Fruit fly (Drosophila melanogaster) whole organism, embryonic: ENCODE measurements around the gene Etl1.
A peak's percentile ranks its signal among the peaks of the same experiment; 100 is the strongest.

ENCODE experiments used
- B-H1 ChIP-seq: fragments of 200-800 bp; sonication (Bioruptor generic); IDR thresholded peaks from 3 replicates; pipeline ENCODE4 v1.3.6; 2022; ENCODE audit warnings: missing biosample characterization, missing genetic modification characterization
- CG10366 ChIP-seq: fragments of 200-800 bp; sonication (Bioruptor generic); IDR thresholded peaks from 2 replicates; pipeline ENCODE4 v1.3.6; 2022; ENCODE audit warnings: missing biosample characterization, missing genetic modification characterization
- CG10654 ChIP-seq: fragments of 200-800 bp; sonication (Bioruptor generic); optimal IDR thresholded peaks from 2 replicates; lab custom pipeline; 2016; ENCODE audit warnings: missing biosample characterization, missing genetic modification characterization
- CG11085 ChIP-seq: fragments of 200-800 bp; sonication (Bioruptor generic); IDR thresholded peaks from 2 replicates; pipeline ENCODE4 v1.3.6; 2022; ENCODE audit warnings: missing biosample characterization, missing genetic modification characterization
- CG11723 ChIP-seq: fragments of 200-800 bp; sonication (Bioruptor generic); optimal IDR thresholded peaks from 2 replicates; lab custom pipeline; 2017; ENCODE audit warnings: missing biosample characterization, mild to moderate bottlenecking, missing genetic modification characterization
- CG14860 ChIP-seq: fragments of 200-800 bp; sonication (Bioruptor generic); IDR thresholded peaks from 3 replicates; pipeline ENCODE4 v1.3.6; 2022; ENCODE audit warnings: missing biosample characterization, missing genetic modification characterization; ENCODE audit not compliant: partially characterized antibody
- CG16779 ChIP-seq: fragments of 200-800 bp; sonication (Bioruptor generic); IDR thresholded peaks from 2 replicates; pipeline ENCODE4 v1.3.6; 2022; ENCODE audit warnings: missing biosample characterization, missing genetic modification characterization
- CG17361 ChIP-seq: fragments of 200-800 bp; sonication (Bioruptor generic); IDR thresholded peaks from 3 replicates; pipeline ENCODE4 v1.3.6; 2022; ENCODE audit warnings: missing biosample characterization, missing genetic modification characterization
- CG1792 ChIP-seq: fragments of 200-800 bp; sonication (Bioruptor generic); optimal IDR thresholded peaks from 2 replicates; lab custom pipeline; 2016; ENCODE audit warnings: missing biosample characterization, missing genetic modification characterization
- CG1832 ChIP-seq: fragments of 200-800 bp; sonication (Bioruptor generic); optimal IDR thresholded peaks from 2 replicates; lab custom pipeline; 2017; ENCODE audit warnings: missing biosample characterization, mild to moderate bottlenecking, missing genetic modification characterization, inconsistent platforms
- CG2678 ChIP-seq: fragments of 200-800 bp; sonication (Bioruptor generic); optimal IDR thresholded peaks from 3 replicates; lab custom pipeline; 2019; ENCODE audit warnings: missing biosample characterization, mild to moderate bottlenecking, missing genetic modification characterization, moderate library complexity
- CG31224 ChIP-seq: fragments of 200-800 bp; sonication (Bioruptor generic); IDR thresholded peaks from 2 replicates; pipeline ENCODE4 v1.3.6; 2022; ENCODE audit warnings: missing biosample characterization, missing genetic modification characterization
- CG3995 ChIP-seq: fragments of 200-800 bp; sonication (Bioruptor generic); optimal IDR thresholded peaks from 3 replicates; lab custom pipeline; 2016; ENCODE audit warnings: missing biosample characterization, missing genetic modification characterization
- CG7357 ChIP-seq: fragments of 200-800 bp; sonication (Bioruptor generic); IDR thresholded peaks from 3 replicates; pipeline ENCODE4 v1.3.6; 2022; ENCODE audit warnings: missing biosample characterization, missing genetic modification characterization
- CG8290 ChIP-seq, 3 experiments: fragments of 200-800 bp; sonication (Bioruptor generic); optimal IDR thresholded peaks; 2 replicates each; lab custom pipeline; 2016 to 2019; ENCODE audit warnings: missing biosample characterization in 3 of 3, missing genetic modification characterization in 3 of 3, mild to moderate bottlenecking in 2 of 3, moderate library complexity in 1 of 3
- CG8765 ChIP-seq: fragments of 200-800 bp; sonication (Bioruptor generic); IDR thresholded peaks from 2 replicates; pipeline ENCODE4 v1.3.6; 2022; ENCODE audit warnings: missing biosample characterization, missing genetic modification characterization
- CG9797 ChIP-seq: fragments of 200-800 bp; sonication (Bioruptor generic); optimal IDR thresholded peaks from 3 replicates; lab custom pipeline; 2018; ENCODE audit warnings: missing biosample characterization, mild to moderate bottlenecking, missing genetic modification characterization
- D19A ChIP-seq: fragments of 200-800 bp; optimal IDR thresholded peaks from 3 replicates; lab custom pipeline; 2019; ENCODE audit warnings: missing biosample characterization, mild to moderate bottlenecking, missing genetic modification characterization, moderate library complexity
- Doc2 ChIP-seq: fragments of 200-800 bp; sonication (Bioruptor generic); IDR thresholded peaks from 2 replicates; pipeline ENCODE4 v1.3.6; 2022; ENCODE audit warnings: missing biosample characterization, missing genetic modification characterization
- Dref ChIP-seq: fragments of 200-800 bp; sonication (Bioruptor generic); IDR thresholded peaks from 2 replicates; pipeline ENCODE4 v1.3.6; 2022; ENCODE audit warnings: missing biosample characterization, missing genetic modification characterization
- Kr ChIP-seq: fragments of 200-800 bp; sonication (Bioruptor generic); optimal IDR thresholded peaks from 2 replicates; lab custom pipeline; 2017; ENCODE audit warnings: missing biosample characterization, mild to moderate bottlenecking, missing genetic modification characterization
- Mad ChIP-seq: fragments of 200-800 bp; sonication (Bioruptor generic); optimal IDR thresholded peaks from 2 replicates; lab custom pipeline; 2016; ENCODE audit warnings: missing biosample characterization, missing genetic modification characterization
- Meics ChIP-seq: fragments of 200-800 bp; sonication (Bioruptor generic); optimal IDR thresholded peaks from 2 replicates; lab custom pipeline; 2017; ENCODE audit warnings: missing biosample characterization, mild to moderate bottlenecking, missing genetic modification characterization
- NfI ChIP-seq: fragments of 200-800 bp; sonication (Bioruptor generic); optimal IDR thresholded peaks from 3 replicates; lab custom pipeline; 2018; ENCODE audit warnings: missing biosample characterization, mild to moderate bottlenecking, missing genetic modification characterization, moderate library complexity
- Poxn ChIP-seq: fragments of 200-800 bp; sonication (Bioruptor generic); IDR thresholded peaks from 2 replicates; pipeline ENCODE4 v1.3.6; 2022; ENCODE audit warnings: missing biosample characterization, missing genetic modification characterization
- Rfx ChIP-seq: fragments of 200-800 bp; sonication (Bioruptor generic); IDR thresholded peaks from 2 replicates; pipeline ENCODE4 v1.3.6; 2022; ENCODE audit warnings: missing biosample characterization, missing genetic modification characterization
- YL-1 ChIP-seq: fragments of 200-800 bp; sonication (Bioruptor generic); optimal IDR thresholded peaks from 3 replicates; lab custom pipeline; 2017; ENCODE audit warnings: missing biosample characterization, mild to moderate bottlenecking, missing genetic modification characterization
- ci ChIP-seq: fragments of 200-800 bp; sonication (Bioruptor generic); IDR thresholded peaks from 3 replicates; pipeline ENCODE4 v1.3.6; 2022; ENCODE audit warnings: missing biosample characterization, missing genetic modification characterization
- croc ChIP-seq: fragments of 200-800 bp; sonication (Bioruptor generic); conservative IDR thresholded peaks from 3 replicates; pipeline ENCODE4 v1.3.6; 2022; ENCODE audit warnings: missing biosample characterization, missing genetic modification characterization
- dm ChIP-seq: fragments of 200-800 bp; sonication (Bioruptor generic); optimal IDR thresholded peaks from 3 replicates; lab custom pipeline; 2016; ENCODE audit warnings: missing biosample characterization, missing genetic modification characterization
- ems ChIP-seq: fragments of 200-800 bp; sonication (Bioruptor generic); optimal IDR thresholded peaks from 3 replicates; lab custom pipeline; 2016; ENCODE audit warnings: missing biosample characterization, missing genetic modification characterization
- ewg ChIP-seq: fragments of 200-800 bp; sonication (Bioruptor generic); optimal IDR thresholded peaks from 3 replicates; lab custom pipeline; 2017; ENCODE audit warnings: mild to moderate bottlenecking, missing biosample characterization, missing genetic modification reagents, missing genetic modification characterization
- fru ChIP-seq: fragments of >200 bp; optimal IDR thresholded peaks from 2 replicates; lab custom pipeline; 2017
- gem ChIP-seq: fragments of 200-800 bp; sonication (Bioruptor generic); optimal IDR thresholded peaks from 2 replicates; lab custom pipeline; 2019; ENCODE audit warnings: missing biosample characterization, mild to moderate bottlenecking, missing genetic modification characterization, moderate library complexity
- gfzf ChIP-seq: fragments of 200-800 bp; sonication (Bioruptor generic); optimal IDR thresholded peaks from 2 replicates; lab custom pipeline; 2016; ENCODE audit warnings: missing biosample characterization, mild to moderate bottlenecking, missing genetic modification characterization, moderate library complexity
- gsb ChIP-seq: fragments of 200-800 bp; sonication (Bioruptor generic); IDR thresholded peaks from 2 replicates; pipeline ENCODE4 v1.3.6; 2022; ENCODE audit warnings: missing biosample characterization, missing genetic modification characterization
- hb ChIP-seq: fragments of 200-800 bp; sonication (Bioruptor generic); IDR thresholded peaks from 3 replicates; pipeline ENCODE4 v1.3.6; 2022; ENCODE audit warnings: missing biosample characterization, missing genetic modification characterization; ENCODE audit not compliant: partially characterized antibody
- hbn ChIP-seq: fragments of 200-800 bp; sonication (Bioruptor generic); IDR thresholded peaks from 2 replicates; pipeline ENCODE4 v1.3.6; 2022; ENCODE audit warnings: missing biosample characterization, missing genetic modification characterization; ENCODE audit not compliant: partially characterized antibody
- her ChIP-seq: fragments of 200-800 bp; sonication (Bioruptor generic); optimal IDR thresholded peaks from 2 replicates; lab custom pipeline; 2016; ENCODE audit warnings: missing biosample characterization, missing genetic modification characterization
- hkb ChIP-seq, 2 experiments: fragments of 200-800 bp in 1 of 2; fragments of >200 bp in 1 of 2; sonication (Bioruptor generic) in 1 of 2; IDR thresholded peaks in 1 of 2; optimal IDR thresholded peaks in 1 of 2; 2 replicates each; pipeline versions ENCODE4 v1.3.6 to Lab custom; 2017 to 2022; ENCODE audit warnings: missing biosample characterization in 1 of 2, missing genetic modification characterization in 1 of 2
- ken ChIP-seq: fragments of 200-800 bp; sonication (Bioruptor generic); IDR thresholded peaks from 3 replicates; pipeline ENCODE4 v1.3.6; 2022; ENCODE audit warnings: missing biosample characterization, missing genetic modification characterization
- lov ChIP-seq, 2 experiments: fragments of 200-800 bp in 1 of 2; fragments of >200 bp in 1 of 2; sonication (Bioruptor generic) in 1 of 2; IDR thresholded peaks in 1 of 2; optimal IDR thresholded peaks in 1 of 2; 2 replicates in 1 of 2; 3 replicates in 1 of 2; pipeline versions ENCODE4 v1.3.6 to Lab custom; 2017 to 2022; ENCODE audit warnings: missing biosample characterization in 1 of 2, missing genetic modification characterization in 1 of 2
- mld ChIP-seq: fragments of 200-800 bp; sonication (Bioruptor generic); IDR thresholded peaks from 3 replicates; pipeline ENCODE4 v1.3.6; 2022; ENCODE audit warnings: missing biosample characterization, missing genetic modification characterization; ENCODE audit not compliant: partially characterized antibody
- nerfin-2 ChIP-seq: fragments of 200-800 bp; sonication (Bioruptor generic); IDR thresholded peaks from 2 replicates; pipeline ENCODE4 v1.3.6; 2022; ENCODE audit warnings: missing biosample characterization, missing genetic modification characterization; ENCODE audit not compliant: partially characterized antibody
- onecut ChIP-seq: fragments of 200-800 bp; sonication (Bioruptor generic); IDR thresholded peaks from 2 replicates; pipeline ENCODE4 v1.3.6; 2022; ENCODE audit warnings: missing biosample characterization, missing genetic modification characterization
- psq ChIP-seq: fragments of 200-800 bp; sonication (Bioruptor generic); optimal IDR thresholded peaks from 2 replicates; lab custom pipeline; 2017; ENCODE audit warnings: missing biosample characterization, missing genetic modification characterization
- scrt ChIP-seq: fragments of 200-800 bp; sonication (Bioruptor generic); optimal IDR thresholded peaks from 2 replicates; lab custom pipeline; 2018; ENCODE audit warnings: missing biosample characterization, mild to moderate bottlenecking, missing genetic modification characterization, moderate library complexity
- slp2 ChIP-seq: fragments of 200-800 bp; sonication (Bioruptor generic); optimal IDR thresholded peaks from 2 replicates; lab custom pipeline; 2016; ENCODE audit warnings: missing biosample characterization, missing genetic modification characterization
- so ChIP-seq: fragments of 200-800 bp; sonication (Bioruptor generic); IDR thresholded peaks from 3 replicates; pipeline ENCODE4 v1.3.6; 2022; ENCODE audit warnings: missing biosample characterization, missing genetic modification characterization
- toy ChIP-seq: fragments of 200-800 bp; sonication (Bioruptor generic); IDR thresholded peaks from 2 replicates; pipeline ENCODE4 v1.3.6; 2022; ENCODE audit warnings: missing biosample characterization, missing genetic modification characterization

Gene Etl1

dm6 chr2L:9912570-9913260 is at the start of gene Etl1, which contains the start of gene Srp54 (continued):
- no peak for TF ChIP-seq CG31224
- TF ChIP-seq Doc2 (GFP tag; lab: Robert Waterston, UW), result no peak
- no peak for TF ChIP-seq CG7357 (GFP tag; lab: Robert Waterston, UW)
- peak; percentile 24 for TF ChIP-seq gem
- no peak for TF ChIP-seq hb (GFP tag; lab: Robert Waterston, UW)
- TF ChIP-seq so, result no peak
- TF ChIP-seq CG9797, result peak; percentile 73
- no peak for TF ChIP-seq nerfin-2
- no peak for TF ChIP-seq ems (GFP tag; lab: Kevin White, UChicago)
- no peak for TF ChIP-seq fru (lab: Kevin White, UChicago)
- no peak for TF ChIP-seq croc (GFP tag; lab: Robert Waterston, UW)
- peak; percentile 56 for TF ChIP-seq Dref (GFP tag; lab: Robert Waterston, UW)
- TF ChIP-seq B-H1 (GFP tag; lab: Robert Waterston, UW), result no peak
- no peak for TF ChIP-seq ken (GFP tag; lab: Robert Waterston, UW)
- no peak for TF ChIP-seq slp2 (GFP tag; lab: Kevin White, UChicago)
- 0 out of 2 replicates have a peak, but pooled peaks have one; percentile 26 for TF ChIP-seq Rfx (GFP tag; lab: Robert Waterston, UW)
- TF ChIP-seq psq (GFP tag; lab: Kevin White, UChicago), result no peak
- TF ChIP-seq Kr (GFP tag; lab: Kevin White, UChicago), result no peak
- no peak for TF ChIP-seq scrt (GFP tag; lab: Kevin White, UChicago)
- TF ChIP-seq CG3995 (GFP tag; lab: Kevin White, UChicago), result peak; percentile 22
- TF ChIP-seq CG11723 (GFP tag; lab: Kevin White, UChicago), result no peak
- TF ChIP-seq dm, result no peak
- peak; percentile 10 for TF ChIP-seq CG8290 (GFP tag; optimal IDR thresholded peaks at IDR 0.05; lab: Kevin White, UChicago)
- TF ChIP-seq CG8290 (tag; optimal IDR thresholded peaks at IDR 0.05; lab: Kevin White, UChicago), result no peak
- TF ChIP-seq gsb (GFP tag; lab: Robert Waterston, UW), result no peak
- TF ChIP-seq toy (GFP tag; lab: Robert Waterston, UW), result no peak
- TF ChIP-seq CG2678, result peak; percentile 7
- no peak for TF ChIP-seq Meics
- no peak for TF ChIP-seq ewg (GFP tag; lab: Kevin White, UChicago)
- no peak for TF ChIP-seq CG1832 (GFP tag; lab: Kevin White, UChicago)
- no peak for TF ChIP-seq CG11085 (GFP tag; lab: Robert Waterston, UW)
- no peak for TF ChIP-seq CG10654 (GFP tag; lab: Kevin White, UChicago)
- TF ChIP-seq CG16779 (GFP tag; lab: Robert Waterston, UW), result no peak
- no peak for TF ChIP-seq mld
- TF ChIP-seq lov (optimal IDR thresholded peaks at IDR 0.05; lab: Kevin White, UChicago), result no peak
- TF ChIP-seq lov (GFP tag; IDR thresholded peaks at IDR 0.05; lab: Robert Waterston, UW), result no peak
- no peak for TF ChIP-seq ci (GFP tag; lab: Robert Waterston, UW)
- no peak for TF ChIP-seq CG8765 (GFP tag; lab: Robert Waterston, UW)
- TF ChIP-seq CG1792 (GFP tag; lab: Kevin White, UChicago), result no peak
- peak; percentile 84 for TF ChIP-seq hkb (optimal IDR thresholded peaks at IDR 0.05; lab: Kevin White, UChicago)
- TF ChIP-seq hkb (GFP tag; IDR thresholded peaks at IDR 0.05; lab: Robert Waterston, UW), result no peak
- TF ChIP-seq onecut (GFP tag; lab: Robert Waterston, UW), result no peak
- TF ChIP-seq her, result no peak
- TF ChIP-seq gfzf (GFP tag; lab: Kevin White, UChicago), result peak; percentile 67
- no peak for TF ChIP-seq D19A (tag; lab: Kevin White, UChicago)
- no peak for TF ChIP-seq Mad (GFP tag; lab: Kevin White, UChicago)
- peak; percentile 52 for TF ChIP-seq YL-1 (GFP tag; lab: Kevin White, UChicago)
- TF ChIP-seq Poxn, result no peak
- TF ChIP-seq CG10366 (GFP tag; lab: Robert Waterston, UW), result no peak
- TF ChIP-seq CG17361 (GFP tag; lab: Robert Waterston, UW), result peak; percentile 27; the same call in 1 of the 3 replicates
- no peak for TF ChIP-seq NfI (GFP tag; lab: Kevin White, UChicago)
- no peak for TF ChIP-seq CG14860 (GFP tag; lab: Robert Waterston, UW)
- no peak for TF ChIP-seq hbn
